Fruit fly (Drosophila melanogaster) S2 (cell line): Measurements from ENCODE around the gene Cyp311a1.

Experiments
- CG8478 ChIP-seq: fragments of >200 bp; optimal IDR thresholded peaks from 2 replicates; lab custom pipeline; 2018
- CTCF ChIP-seq, 2 experiments: fragments of >200 bp; optimal IDR thresholded peaks; 2 replicates each; lab custom pipeline; 2018

DNA sequence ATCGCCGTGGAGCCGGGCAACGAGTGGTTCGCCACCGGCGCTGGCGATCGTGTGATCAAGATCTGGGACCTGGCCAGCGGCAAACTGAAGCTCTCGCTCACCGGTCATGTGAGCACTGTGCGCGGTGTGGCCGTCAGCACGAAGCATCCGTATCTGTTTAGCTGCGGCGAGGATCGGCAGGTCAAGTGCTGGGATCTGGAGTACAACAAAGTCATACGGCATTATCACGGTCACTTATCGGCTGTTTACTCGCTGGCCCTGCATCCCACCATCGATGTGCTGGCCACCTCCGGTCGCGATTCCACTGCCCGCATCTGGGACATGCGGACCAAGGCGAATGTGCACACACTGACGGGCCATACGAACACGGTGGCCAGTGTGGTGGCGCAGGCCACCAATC, 9.5 kb downstream of the Cyp311a1 start:
- TF ChIP-seq CG8478 (no peak), CTCF (optimal IDR thresholded peaks at IDR 0.05; lab: Kevin White, UChicago) (no peak)
